Fruit fly (Drosophila melanogaster): ENCODE data around the gene Yp2.

The Yp2 gene

dm6 chrX:10039528-10039927 is 12.9 kb downstream of the Yp2 start:
- TF ChIP-seq Hr3 (GFP tag; optimal IDR thresholded peaks at IDR 0.05) (no peak), H15 (GFP tag; IDR thresholded peaks at IDR 0.05) (no peak), CG7963 (GFP tag; IDR thresholded peaks at IDR 0.05; ENCODE audit: partially characterized antibody) (no peak), ab (GFP tag; optimal IDR thresholded peaks at IDR 0.05) (no peak), dmrt99B (tag; optimal IDR thresholded peaks at IDR 0.05) (no peak), Med (GFP tag) (no peak), so (GFP tag; IDR thresholded peaks at IDR 0.05) (no peak), Nf-YC (tag; optimal IDR thresholded peaks at IDR 0.05) (no peak), CG18764 (GFP tag; optimal IDR thresholded peaks at IDR 0.05) (no peak), CG15269 (tag; optimal IDR thresholded peaks at IDR 0.05) (no peak)

- TF ChIP-seq abd-A (tag; optimal IDR thresholded peaks at IDR 0.05) (peak; percentile 62), CG6791 (GFP tag; IDR thresholded peaks at IDR 0.05; ENCODE audit: partially characterized antibody) (no peak), Eip74EF (GFP tag; optimal IDR thresholded peaks at IDR 0.05) (peak in 1 of 2 experiments; percentile 80), ssp (GFP tag; IDR thresholded peaks at IDR 0.05) (no peak), chinmo (GFP tag; IDR thresholded peaks at IDR 0.05; ENCODE audit: partially characterized antibody) (peak; percentile 90; the same call in 3 of the 4 replicates), oc (tag; optimal IDR thresholded peaks at IDR 0.05) (peak; percentile 48), cas (GFP tag; IDR thresholded peaks at IDR 0.05) (no peak), vvl (GFP tag; IDR thresholded peaks at IDR 0.05) (peak; percentile 64), sd (tag; optimal IDR thresholded peaks at IDR 0.05) (peak; percentile 77), Pdp1 (GFP tag; optimal IDR thresholded peaks at IDR 0.05) (peak in 1 of 2 experiments; percentile 79), pros (GFP tag; optimal IDR thresholded peaks at IDR 0.05) (peak; percentile 65), HmgZ (tag; optimal IDR thresholded peaks at IDR 0.05) (no peak)
Measured at dm6 chrX:10029730-10030129, 22.7 kb downstream of the Yp2 start.

- TF ChIP-seq sqz (GFP tag; optimal IDR thresholded peaks at IDR 0.05): peak; percentile 56
- peak; percentile 79 for TF ChIP-seq nom (GFP tag; optimal IDR thresholded peaks at IDR 0.05)
- no peak for TF ChIP-seq Lhr (GFP tag; optimal IDR thresholded peaks at IDR 0.05)
- TF ChIP-seq pros (GFP tag; optimal IDR thresholded peaks at IDR 0.05): peak; percentile 22
- no peak for TF ChIP-seq CG4360 (GFP tag; IDR thresholded peaks at IDR 0.05)
- TF ChIP-seq Dll (GFP tag; IDR thresholded peaks at IDR 0.05; ENCODE audit: partially characterized antibody): no peak
- TF ChIP-seq sens (GFP tag): peak; percentile 34
- TF ChIP-seq scrt (GFP tag; optimal IDR thresholded peaks at IDR 0.05): no peak
- TF ChIP-seq Ets65A (GFP tag): peak; percentile 52
Measured at dm6 chrX:10021809-10022208, 30.6 kb downstream of the Yp2 start.

dm6 chrX:10020857-10021256 is 31.6 kb downstream of the Yp2 start:
- TF ChIP-seq Jarid2 (GFP tag; optimal IDR thresholded peaks at IDR 0.05) (no peak), chinmo (GFP tag; IDR thresholded peaks at IDR 0.05; ENCODE audit: partially characterized antibody) (0 out of 4 replicates have a peak, but pooled peaks have one; percentile 57), jing (GFP tag; optimal IDR thresholded peaks at IDR 0.05) (no peak), scrt (GFP tag; optimal IDR thresholded peaks at IDR 0.05) (no peak), slp2 (GFP tag; optimal IDR thresholded peaks at IDR 0.05) (no peak), sd (tag; optimal IDR thresholded peaks at IDR 0.05) (peak; percentile 72), CG15269 (tag; optimal IDR thresholded peaks at IDR 0.05) (peak; percentile 28), Ssrp (tag; optimal IDR thresholded peaks at IDR 0.05) (no peak), CG11696 (GFP tag; IDR thresholded peaks at IDR 0.05) (no peak), wor (GFP tag; IDR thresholded peaks at IDR 0.05) (no peak), CG8089 (GFP tag; optimal IDR thresholded peaks at IDR 0.05) (no peak), Side (GFP tag; optimal IDR thresholded peaks at IDR 0.05) (no peak), Hr51 (GFP tag; optimal IDR thresholded peaks at IDR 0.05) (no peak), CG7786 (GFP tag; optimal IDR thresholded peaks at IDR 0.05) (no peak), Oaz (GFP tag; IDR thresholded peaks at IDR 0.05) (no peak), NK7.1 (GFP tag; optimal IDR thresholded peaks at IDR 0.05) (no peak), jigr1 (GFP tag; IDR thresholded peaks at IDR 0.05) (no peak)
